Worm (Caenorhabditis elegans): Measurements from ENCODE around the gene F57C12.2.

DNA sequence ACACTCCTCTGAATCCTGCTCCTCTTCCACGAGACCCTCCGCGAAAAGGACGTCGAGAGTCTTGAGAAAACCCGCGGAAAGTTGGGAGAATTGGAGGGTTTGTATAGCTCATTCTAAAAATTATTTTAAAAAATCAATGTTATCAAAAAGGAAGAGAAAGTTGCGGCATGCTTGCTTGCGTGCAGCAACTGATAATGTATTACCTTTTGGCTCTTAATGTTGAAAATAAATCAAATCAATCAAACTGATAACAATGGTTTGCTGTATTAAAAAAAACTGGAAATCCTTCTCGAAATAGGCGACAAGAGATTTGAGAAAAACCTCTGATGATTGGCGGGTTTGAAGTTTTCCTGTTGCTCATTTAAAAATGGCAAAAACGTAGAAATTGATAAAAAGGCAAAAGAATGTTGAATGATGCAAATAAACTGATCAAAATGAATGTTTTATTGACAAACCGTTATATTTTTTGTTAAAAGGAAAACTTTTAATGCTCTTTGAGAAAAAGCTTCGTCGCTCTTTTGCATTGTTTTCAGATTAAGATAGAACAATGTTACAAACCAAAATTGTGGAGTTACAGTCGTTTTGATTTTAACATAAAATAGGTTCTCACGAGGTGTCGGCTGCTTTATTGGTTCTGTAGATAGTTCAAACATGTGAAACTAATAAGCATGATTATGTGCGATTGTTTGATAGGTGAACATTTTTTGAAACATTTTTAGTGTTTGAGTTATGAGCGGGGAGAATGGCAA, 4.0 kb upstream of the F57C12.2 start:
- TF ChIP-seq W03F9.2 (tag; optimal IDR thresholded peaks at IDR 0.05) (no peak), dao-5 (tag; optimal IDR thresholded peaks at IDR 0.05) (no peak), him-1 (tag; optimal IDR thresholded peaks at IDR 0.05) (no peak)
